Worm (Caenorhabditis elegans) whole organism, mixed stage, embryonic: Measurements from ENCODE around the gene txt-5.

Experiments used
- M03D4.4 ChIP-seq: sonication (generic microtip); optimal IDR thresholded peaks from 2 replicates; lab custom pipeline; 2017; ENCODE audit warnings: mild to moderate bottlenecking, missing genetic modification characterization, missing compliant biosample characterization
- bed-3 ChIP-seq: fragments of 200-800 bp; sonication (Bioruptor generic); optimal IDR thresholded peaks from 3 replicates; lab custom pipeline; 2018; ENCODE audit warnings: mild to moderate bottlenecking, missing genetic modification characterization, moderate library complexity, missing compliant biosample characterization
- ceh-39 ChIP-seq: fragments of 150-350 bp; optimal IDR thresholded peaks from 2 replicates; lab custom pipeline; 2014; ENCODE audit warnings: missing biosample characterization, missing genetic modification characterization
- ceh-43 ChIP-seq: fragments of 200-800 bp; sonication (Bioruptor generic); optimal IDR thresholded peaks from 2 replicates; lab custom pipeline; 2018; ENCODE audit warnings: mild to moderate bottlenecking, missing genetic modification characterization, moderate library complexity, missing compliant biosample characterization
- ceh-83 ChIP-seq: fragments of 200-800 bp; sonication (Bioruptor generic); optimal IDR thresholded peaks from 2 replicates; lab custom pipeline; 2018; ENCODE audit warnings: mild to moderate bottlenecking, missing genetic modification characterization, missing compliant biosample characterization
- ces-1 ChIP-seq: fragments of 150-350 bp; optimal IDR thresholded peaks from 2 replicates; lab custom pipeline; 2014; ENCODE audit warnings: missing biosample characterization, missing genetic modification reagents, missing genetic modification characterization
- cnd-1 ChIP-seq: fragments of 200-800 bp; sonication (Bioruptor generic); optimal IDR thresholded peaks from 2 replicates; lab custom pipeline; 2018; ENCODE audit warnings: mild to moderate bottlenecking, missing genetic modification characterization, missing compliant biosample characterization
- drap-1 ChIP-seq: fragments of 200-800 bp; sonication (Bioruptor generic); optimal IDR thresholded peaks from 3 replicates; lab custom pipeline; 2018; ENCODE audit warnings: mild to moderate bottlenecking, missing genetic modification characterization, missing compliant biosample characterization
- elt-1 ChIP-seq: sonication (generic microtip); optimal IDR thresholded peaks from 2 replicates; lab custom pipeline; 2017; ENCODE audit warnings: missing genetic modification characterization, mild to moderate bottlenecking, missing compliant biosample characterization, antibody characterized with exemption, moderate library complexity, borderline replicate concordance; ENCODE audit not compliant: insufficient read depth
- elt-3 ChIP-seq: fragments of 150-350 bp; optimal IDR thresholded peaks from 2 replicates; lab custom pipeline; 2014; ENCODE audit warnings: missing biosample characterization, missing genetic modification characterization
- flh-1 ChIP-seq: fragments of 200-800 bp; sonication (Bioruptor generic); optimal IDR thresholded peaks from 2 replicates; lab custom pipeline; 2018; ENCODE audit warnings: mild to moderate bottlenecking, missing genetic modification characterization, moderate library complexity, missing compliant biosample characterization
- ham-2 ChIP-seq: fragments of 200-800 bp; sonication (Bioruptor generic); optimal IDR thresholded peaks from 2 replicates; lab custom pipeline; 2018; ENCODE audit warnings: mild to moderate bottlenecking, missing genetic modification characterization, missing compliant biosample characterization
- hlh-1 ChIP-seq: fragments of 150-350 bp; optimal IDR thresholded peaks from 2 replicates; lab custom pipeline; 2014; ENCODE audit warnings: missing biosample characterization, missing genetic modification reagents, missing genetic modification characterization
- lin-13 ChIP-seq: fragments of 150-350 bp; optimal IDR thresholded peaks from 2 replicates; lab custom pipeline; 2014; ENCODE audit warnings: missing biosample characterization, missing genetic modification characterization
- lin-32 ChIP-seq: fragments of 200-800 bp; sonication (Bioruptor generic); optimal IDR thresholded peaks from 2 replicates; lab custom pipeline; 2018; ENCODE audit warnings: mild to moderate bottlenecking, missing genetic modification characterization, missing compliant biosample characterization
- lsy-2 ChIP-seq: fragments of 150-350 bp; optimal IDR thresholded peaks from 2 replicates; lab custom pipeline; 2014; ENCODE audit warnings: missing biosample characterization, missing genetic modification characterization
- mab-5 ChIP-seq: fragments of 150-350 bp; optimal IDR thresholded peaks from 2 replicates; lab custom pipeline; 2014; ENCODE audit warnings: missing biosample characterization, missing genetic modification characterization
- mep-1 ChIP-seq: fragments of 150-350 bp; optimal IDR thresholded peaks from 2 replicates; lab custom pipeline; 2017; ENCODE audit warnings: missing biosample characterization, missing genetic modification reagents, missing genetic modification characterization, inconsistent platforms
- mls-2 ChIP-seq: sonication (generic microtip); optimal IDR thresholded peaks from 2 replicates; lab custom pipeline; 2016; ENCODE audit warnings: mild to moderate bottlenecking, missing genetic modification characterization, moderate library complexity, missing compliant biosample characterization
- nhr-12 ChIP-seq: fragments of 150-350 bp; optimal IDR thresholded peaks from 2 replicates; lab custom pipeline; 2014; ENCODE audit warnings: missing biosample characterization, missing genetic modification characterization
- nhr-2 ChIP-seq: fragments of 150-350 bp; optimal IDR thresholded peaks from 2 replicates; lab custom pipeline; 2014; ENCODE audit warnings: missing biosample characterization, missing genetic modification characterization
- nhr-237 ChIP-seq: fragments of 150-350 bp; optimal IDR thresholded peaks from 2 replicates; lab custom pipeline; 2014; ENCODE audit warnings: missing biosample characterization, missing genetic modification characterization
- pha-4 ChIP-seq: fragments of 150-350 bp; optimal IDR thresholded peaks from 2 replicates; lab custom pipeline; 2018; ENCODE audit warnings: missing biosample characterization, missing genetic modification reagents, missing genetic modification characterization
- sem-2 ChIP-seq: fragments of 200-800 bp; sonication (Bioruptor generic); optimal IDR thresholded peaks from 2 replicates; lab custom pipeline; 2018; ENCODE audit warnings: mild to moderate bottlenecking, missing genetic modification characterization, missing compliant biosample characterization
- snpc-4 ChIP-seq: fragments of 150-350 bp; optimal IDR thresholded peaks from 2 replicates; lab custom pipeline; 2014; ENCODE audit warnings: missing biosample characterization, missing genetic modification characterization
- tbx-8 ChIP-seq: fragments of 200-800 bp; sonication (Bioruptor generic); optimal IDR thresholded peaks from 2 replicates; lab custom pipeline; 2018; ENCODE audit warnings: mild to moderate bottlenecking, missing genetic modification characterization, moderate library complexity, missing compliant biosample characterization
- unc-120 ChIP-seq: sonication (generic microtip); optimal IDR thresholded peaks from 2 replicates; lab custom pipeline; 2017; ENCODE audit warnings: missing genetic modification characterization, missing compliant biosample characterization; ENCODE audit not compliant: poor library complexity, severe bottlenecking
- unc-39 ChIP-seq: fragments of 150-350 bp; optimal IDR thresholded peaks from 2 replicates; lab custom pipeline; 2014; ENCODE audit warnings: missing biosample characterization, missing genetic modification characterization
- unc-62 ChIP-seq: fragments of 150-350 bp; optimal IDR thresholded peaks from 2 replicates; lab custom pipeline; 2014; ENCODE audit warnings: missing biosample characterization, missing genetic modification reagents, missing genetic modification characterization
- zip-8 ChIP-seq: fragments of 150-350 bp; optimal IDR thresholded peaks from 2 replicates; lab custom pipeline; 2014; ENCODE audit warnings: missing biosample characterization, missing genetic modification characterization
- ztf-11 ChIP-seq: fragments of 150-350 bp; optimal IDR thresholded peaks from 2 replicates; lab custom pipeline; 2014; ENCODE audit warnings: missing biosample characterization, missing genetic modification characterization

The txt-5 gene

ce11 chrV:7870707-7871106 lies 33.8 kb upstream of the txt-5 start, which contains the start of gene nipi-4:
Gene nipi-4, minus strand, starts transcription at chrV:7870807.
- TF ChIP-seq elt-1 = no peak
- TF ChIP-seq lsy-2 (tag; lab: Kevin White, UChicago) = no peak
- no peak for TF ChIP-seq cnd-1
- no peak for TF ChIP-seq unc-62
- no peak for TF ChIP-seq hlh-1 (tag; lab: Kevin White, UChicago)
- no peak for TF ChIP-seq lin-13 (tag; lab: Kevin White, UChicago)
- no peak for TF ChIP-seq M03D4.4 (tag; lab: Kevin White, UChicago)

- no peak for TF ChIP-seq mep-1
- TF ChIP-seq mls-2 = no peak
- TF ChIP-seq mab-5 = no peak
- TF ChIP-seq ztf-11 = no peak
- TF ChIP-seq nhr-237 = no peak
- TF ChIP-seq unc-39 = no peak
These were observed 27.7 kb upstream of the txt-5 start, which contains the start of gene C37C3.11 for ce11 chrV:7864663-7865062. Gene C37C3.11, minus strand, starts transcription at chrV:7864763.

- TF ChIP-seq lin-32 (GFP tag; lab: Kevin White, UChicago) (no peak), mls-2 (no peak), ceh-39 (tag; lab: Kevin White, UChicago) (no peak), ceh-83 (GFP tag; lab: Kevin White, UChicago) (no peak), lin-13 (tag; lab: Kevin White, UChicago) (no peak)
These were observed 26.1 kb upstream of the txt-5 start, which contains the start of gene C37C3.10 for ce11 chrV:7863020-7863523. Gene C37C3.10, minus strand, starts transcription at chrV:7863070.

- TF ChIP-seq elt-3 (no peak), unc-120 (tag; lab: Kevin White, UChicago) (no peak), mep-1 (no peak), tbx-8 (GFP tag; lab: Kevin White, UChicago) (no peak), mls-2 (no peak), lin-32 (GFP tag; lab: Kevin White, UChicago) (no peak), unc-39 (no peak), ham-2 (no peak), nhr-237 (no peak), snpc-4 (tag; lab: Kevin White, UChicago) (no peak), nhr-2 (tag; lab: Kevin White, UChicago) (no peak), drap-1 (GFP tag; lab: Kevin White, UChicago) (no peak), mab-5 (no peak), pha-4 (tag; lab: Kevin White, UChicago) (no peak), cnd-1 (no peak), hlh-1 (tag; lab: Kevin White, UChicago) (no peak), zip-8 (no peak)
These were observed 24.9 kb upstream of the txt-5 start, which contains the start of gene C37C3.17 for ce11 chrV:7861792-7862191. Gene C37C3.17, minus strand, starts transcription at chrV:7861892.

DNA sequence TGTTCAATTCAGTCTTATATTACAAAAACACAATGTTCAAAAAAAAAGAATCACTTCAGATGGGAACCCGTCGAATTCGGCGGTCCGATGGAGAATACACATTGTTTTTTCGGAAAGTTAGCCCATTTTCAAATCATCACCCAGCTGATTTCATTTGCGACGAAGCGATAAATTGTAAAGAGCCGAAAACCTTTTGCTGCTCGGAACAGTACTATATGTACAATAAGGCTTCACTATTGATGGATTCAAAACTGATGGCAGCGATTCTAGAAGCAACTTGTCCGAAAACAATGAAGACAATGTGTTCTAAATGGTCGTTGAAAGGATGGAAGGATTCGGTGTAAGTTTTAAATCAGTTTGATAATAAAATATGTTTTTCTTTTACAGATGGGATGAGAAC lies 21.0 kb upstream of the txt-5 start, which contains the start of gene C37C3.1:
Gene C37C3.1 (plus strand): TSS at position 33 of the 400 bp plus-strand sequence.
- TF ChIP-seq unc-39 = no peak
- TF ChIP-seq unc-62 = no peak
- TF ChIP-seq, all 35 proteins: peak for 0

DNA sequence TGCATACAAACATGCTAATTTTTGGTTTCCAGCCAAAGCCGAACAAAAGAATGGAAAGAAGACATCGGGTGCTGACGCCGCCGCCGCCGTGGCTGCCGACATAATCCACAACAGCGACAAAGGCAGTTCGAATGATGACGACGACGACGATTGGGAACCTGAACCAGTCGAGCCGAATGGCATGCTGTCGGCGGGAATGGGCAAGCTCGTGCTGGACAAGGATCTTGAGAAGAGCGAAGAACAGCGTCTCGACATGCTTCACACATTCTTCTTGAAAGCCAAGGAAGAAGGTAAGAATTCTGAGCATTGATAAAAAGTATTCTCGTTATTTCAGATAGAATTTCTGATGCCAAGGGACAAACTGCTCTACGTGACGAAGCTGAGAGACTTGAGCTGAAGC lies 19.7 kb upstream of the txt-5 start:
- TF ChIP-seq ham-2 (no peak), ceh-39 (tag; lab: Kevin White, UChicago) (no peak)

DNA sequence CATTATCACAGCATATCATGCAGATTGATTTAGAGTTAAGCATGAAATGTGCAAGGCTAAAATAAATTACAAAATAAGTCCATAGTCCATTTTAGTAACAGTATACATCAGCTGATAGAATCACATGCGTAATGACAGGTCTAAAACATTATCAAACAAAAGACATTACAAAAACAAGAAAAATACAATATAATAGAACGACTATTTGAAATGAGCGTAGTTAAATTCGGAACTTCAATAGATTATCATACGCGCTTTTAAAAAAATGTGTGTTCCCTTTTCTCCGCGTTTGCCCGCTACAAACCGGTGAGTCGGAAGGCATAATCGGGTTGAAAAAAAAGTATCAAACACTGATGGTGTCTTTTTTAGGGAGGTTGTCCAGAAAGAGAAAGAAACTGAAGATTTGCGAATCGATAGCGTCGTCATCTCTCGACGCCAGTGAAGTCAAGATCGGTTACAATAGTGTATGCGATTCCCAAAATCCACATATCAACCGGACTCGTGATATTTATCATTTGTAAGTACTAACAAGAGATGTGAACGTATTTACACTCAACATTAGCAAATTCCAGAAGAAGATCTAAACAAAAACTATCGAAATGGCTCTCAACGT lies 18.6 kb upstream of the txt-5 start, which contains the start of gene C37C3.2:
Gene C37C3.2 (plus strand): TSS at position 563 of the 613 bp plus-strand sequence.
- no peak for TF ChIP-seq M03D4.4 (tag; lab: Kevin White, UChicago)
- no peak for TF ChIP-seq zip-8
- no peak for TF ChIP-seq tbx-8 (GFP tag; lab: Kevin White, UChicago)
- TF ChIP-seq ceh-43 (GFP tag; lab: Kevin White, UChicago) = no peak
- no peak for TF ChIP-seq drap-1 (GFP tag; lab: Kevin White, UChicago)
- TF ChIP-seq ces-1 = no peak
- no peak for TF ChIP-seq sem-2
- TF ChIP-seq unc-39 = no peak
- TF ChIP-seq lin-32 (GFP tag; lab: Kevin White, UChicago) = no peak
- no peak for TF ChIP-seq mep-1
- no peak for TF ChIP-seq nhr-12 (tag; lab: Kevin White, UChicago)
- no peak for TF ChIP-seq flh-1 (GFP tag; lab: Kevin White, UChicago)
- TF ChIP-seq bed-3 (GFP tag; lab: Kevin White, UChicago) = no peak
- no peak for TF ChIP-seq pha-4 (tag; lab: Kevin White, UChicago)
- no peak for TF ChIP-seq unc-120 (tag; lab: Kevin White, UChicago)
